Fruit fly (Drosophila melanogaster) whole organism, embryonic: Measurements from ENCODE around the gene Dus1.

Experiments
- CG10565 ChIP-seq: fragments of 200-800 bp; sonication (Bioruptor generic); optimal IDR thresholded peaks from 3 replicates; lab custom pipeline; 2016; ENCODE audit warnings: missing biosample characterization, mild to moderate bottlenecking, missing genetic modification characterization
- CG13775 ChIP-seq: fragments of 200-800 bp; sonication (Bioruptor generic); optimal IDR thresholded peaks from 3 replicates; lab custom pipeline; 2017; ENCODE audit warnings: missing biosample characterization, mild to moderate bottlenecking, missing genetic modification characterization
- CG16779 ChIP-seq: fragments of 200-800 bp; sonication (Bioruptor generic); IDR thresholded peaks from 2 replicates; pipeline ENCODE4 v1.3.6; 2022; ENCODE audit warnings: missing biosample characterization, missing genetic modification characterization
- CG6765 ChIP-seq: fragments of 200-800 bp; sonication (Bioruptor generic); optimal IDR thresholded peaks from 3 replicates; lab custom pipeline; 2017; ENCODE audit warnings: missing biosample characterization, mild to moderate bottlenecking, missing genetic modification characterization
- CG7745 ChIP-seq: fragments of 200-800 bp; sonication (Bioruptor generic); optimal IDR thresholded peaks from 2 replicates; lab custom pipeline; 2018; ENCODE audit warnings: missing biosample characterization, mild to moderate bottlenecking, missing genetic modification characterization, moderate library complexity
- HmgD ChIP-seq: fragments of 200-800 bp; sonication (Bioruptor generic); optimal IDR thresholded peaks from 3 replicates; lab custom pipeline; 2016; ENCODE audit warnings: missing biosample characterization, missing genetic modification characterization
- Meics ChIP-seq: fragments of 200-800 bp; sonication (Bioruptor generic); optimal IDR thresholded peaks from 2 replicates; lab custom pipeline; 2017; ENCODE audit warnings: missing biosample characterization, mild to moderate bottlenecking, missing genetic modification characterization
- Oli ChIP-seq: fragments of 200-800 bp; sonication (Bioruptor generic); optimal IDR thresholded peaks from 2 replicates; lab custom pipeline; 2018; ENCODE audit warnings: missing biosample characterization, mild to moderate bottlenecking, missing genetic modification characterization, moderate library complexity
- amos ChIP-seq: fragments of 200-800 bp; sonication (Bioruptor generic); IDR thresholded peaks from 2 replicates; pipeline ENCODE4 v1.3.6; 2022; ENCODE audit warnings: missing biosample characterization, missing genetic modification characterization; ENCODE audit not compliant: partially characterized antibody
- ap ChIP-seq: fragments of 200-800 bp; sonication (Bioruptor generic); IDR thresholded peaks from 2 replicates; pipeline ENCODE4 v1.3.6; 2022; ENCODE audit warnings: missing biosample characterization, missing genetic modification characterization
- dimm ChIP-seq: fragments of 200-800 bp; sonication (Bioruptor generic); IDR thresholded peaks from 2 replicates; pipeline ENCODE4 v1.3.6; 2022; ENCODE audit warnings: missing biosample characterization, missing genetic modification characterization
- rib ChIP-seq: fragments of 200-800 bp; sonication (Bioruptor generic); IDR thresholded peaks from 2 replicates; pipeline ENCODE4 v1.3.6; 2022; ENCODE audit warnings: missing biosample characterization, missing genetic modification characterization
- trem ChIP-seq: fragments of 200-800 bp; optimal IDR thresholded peaks from 3 replicates; lab custom pipeline; 2019; ENCODE audit warnings: missing biosample characterization, mild to moderate bottlenecking, missing genetic modification characterization, moderate library complexity
- twi ChIP-seq: fragments of 200-800 bp; optimal IDR thresholded peaks from 2 replicates; lab custom pipeline; 2019; ENCODE audit warnings: missing biosample characterization, mild to moderate bottlenecking, missing genetic modification characterization, moderate library complexity

- TF ChIP-seq rib (no peak), CG6765 (GFP tag; lab: Kevin White, UChicago) (no peak), CG13775 (no peak), CG10565 (GFP tag; lab: Kevin White, UChicago) (no peak), Meics (GFP tag; lab: Kevin White, UChicago) (no peak), ap (GFP tag; lab: Robert Waterston, UW) (no peak), dimm (GFP tag; lab: Robert Waterston, UW) (no peak), CG16779 (GFP tag; lab: Robert Waterston, UW) (no peak), amos (GFP tag; lab: Robert Waterston, UW) (no peak), CG7745 (tag; lab: Kevin White, UChicago) (no peak), HmgD (GFP tag; lab: Kevin White, UChicago) (no peak), trem (no peak), Oli (tag; lab: Kevin White, UChicago) (no peak), twi (tag; lab: Kevin White, UChicago) (no peak)
Observed at dm6 chr2L:290949-291348, 19.4 kb upstream of the Dus1 start.
